Worm (Caenorhabditis elegans): ENCODE results near the gene T07G12.5.
A peak's percentile ranks its signal among the peaks of the same experiment; 100 is the strongest.

DNA sequence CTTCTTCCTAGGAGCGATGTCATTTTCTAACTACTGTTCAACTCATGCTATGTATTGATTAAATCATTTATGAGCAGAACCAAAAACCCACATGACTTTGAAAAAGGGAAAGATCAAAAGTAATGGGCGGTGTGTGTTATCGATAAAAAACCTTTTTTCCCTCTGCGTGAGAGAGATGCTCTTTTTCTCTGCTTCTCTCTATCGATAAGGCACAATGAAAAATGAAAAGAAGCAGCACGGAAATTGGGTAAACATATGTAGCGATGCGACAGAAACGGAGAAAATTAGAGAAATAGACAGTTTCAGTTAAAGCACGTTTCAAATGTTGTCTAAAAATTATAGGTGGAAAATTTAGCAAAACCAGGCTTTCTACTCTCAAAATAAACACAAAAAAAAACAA is 42.6 kb downstream of the T07G12.5 start:
- TF ChIP-seq zfp-2 (tag; optimal IDR thresholded peaks at IDR 0.05) = no peak
- no peak for TF ChIP-seq nhr-25 (tag; optimal IDR thresholded peaks at IDR 0.05; ENCODE audit: borderline replicate concordance, insufficient read depth)
- no peak for TF ChIP-seq skn-1 (tag; optimal IDR thresholded peaks at IDR 0.05)
- TF ChIP-seq Y75B8A.6 (GFP tag; IDR thresholded peaks at IDR 0.05) = no peak
- no peak for TF ChIP-seq unc-62 (GFP tag; optimal IDR thresholded peaks at IDR 0.05 in 1 of 2)
- no peak for TF ChIP-seq unc-62 (tag; optimal IDR thresholded peaks at IDR 0.05)
- TF ChIP-seq ZK337.2 (GFP tag; IDR thresholded peaks at IDR 0.05) = no peak
- 0 out of 2 replicates have a peak, but pooled peaks have one; percentile 57 for TF ChIP-seq tra-1 (GFP tag; IDR thresholded peaks at IDR 0.05)
- TF ChIP-seq lin-39 (tag; optimal IDR thresholded peaks at IDR 0.05) = no peak
- no peak for TF ChIP-seq lin-13 (GFP tag; optimal IDR thresholded peaks at IDR 0.05)
- no peak for TF ChIP-seq nhr-41 (GFP tag; IDR thresholded peaks at IDR 0.05)
- TF ChIP-seq pqm-1 (tag; optimal IDR thresholded peaks at IDR 0.05) = peak; percentile 76
- no peak for TF ChIP-seq nhr-237 (tag; optimal IDR thresholded peaks at IDR 0.05)
- TF ChIP-seq madf-9 (GFP tag; conservative IDR thresholded peaks at IDR 0.05) = no peak
- no peak for TF ChIP-seq egl-27 (tag; optimal IDR thresholded peaks at IDR 0.05)

All from whole organism, L4 larva.